Worm (Caenorhabditis elegans) whole organism, L4/young adult: Measurements from ENCODE around the gene C18H7.1.

ENCODE experiments used
- W03F9.2 ChIP-seq: fragments of 150-350 bp; optimal IDR thresholded peaks from 2 replicates; lab custom pipeline; 2014; ENCODE audit warnings: missing biosample characterization, missing genetic modification characterization
- dao-5 ChIP-seq: sonication (generic microtip); optimal IDR thresholded peaks from 2 replicates; lab custom pipeline; 2016; ENCODE audit warnings: missing genotype, missing genetic modification characterization, moderate library complexity, missing compliant biosample characterization

DNA sequence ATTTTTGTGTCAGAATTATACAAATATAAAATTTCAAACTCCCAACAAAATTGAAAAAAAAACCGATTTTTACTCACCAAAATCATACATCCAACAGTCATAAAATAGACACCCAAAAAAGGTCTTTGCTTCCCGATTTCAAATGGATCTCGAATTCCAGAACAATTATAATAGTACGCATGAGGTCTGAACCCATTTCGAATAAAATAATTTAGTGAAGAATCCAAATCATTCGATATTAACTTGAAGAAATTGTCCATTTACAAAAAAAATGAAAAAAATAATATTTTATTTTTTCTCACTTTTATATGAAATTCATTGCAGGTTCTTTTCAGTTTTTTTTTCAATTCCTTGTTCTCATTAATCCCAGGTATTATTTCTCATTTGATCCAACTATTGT lies 13.7 kb upstream of the C18H7.1 start, which contains the start of gene srt-59:
- no peak for TF ChIP-seq W03F9.2 (tag; lab: Kevin White, UChicago)
- TF ChIP-seq dao-5: no peak
